Fruit fly (Drosophila melanogaster) whole organism, adult: ENCODE measurements around the gene cu.

Source experiments
- CG12768 ChIP-seq: fragments of 200-800 bp; sonication (Bioruptor generic); optimal IDR thresholded peaks from 2 replicates; lab custom pipeline; 2017; ENCODE audit warnings: missing biosample characterization, missing genetic modification characterization, mild to moderate bottlenecking, moderate library complexity, missing genetic modification reagents
- CG33017 ChIP-seq: fragments of 200-800 bp; sonication (Bioruptor generic); optimal IDR thresholded peaks from 2 replicates; lab custom pipeline; 2018; ENCODE audit warnings: missing biosample characterization, mild to moderate bottlenecking, missing genetic modification characterization, moderate library complexity
- CG5204 ChIP-seq: fragments of 200-800 bp; sonication (Bioruptor generic); optimal IDR thresholded peaks from 2 replicates; lab custom pipeline; 2016; ENCODE audit warnings: missing biosample characterization, missing genetic modification characterization
- CG7045 ChIP-seq: fragments of 200-800 bp; sonication (Bioruptor generic); optimal IDR thresholded peaks from 2 replicates; lab custom pipeline; 2017; ENCODE audit warnings: missing biosample characterization, mild to moderate bottlenecking, missing genetic modification characterization
- CG7101 ChIP-seq: fragments of 200-800 bp; sonication (Bioruptor generic); optimal IDR thresholded peaks from 2 replicates; lab custom pipeline; 2018; ENCODE audit warnings: missing biosample characterization, mild to moderate bottlenecking, missing genetic modification characterization, moderate library complexity
- Clk ChIP-seq: fragments of 200-800 bp; sonication (Bioruptor generic); optimal IDR thresholded peaks from 2 replicates; lab custom pipeline; 2017; ENCODE audit warnings: missing biosample characterization, missing genetic modification characterization
- Hr96 ChIP-seq: fragments of 200-800 bp; sonication (Bioruptor generic); optimal IDR thresholded peaks from 2 replicates; lab custom pipeline; 2016; ENCODE audit warnings: missing biosample characterization, missing genetic modification characterization
- Mnt ChIP-seq: fragments of 200-800 bp; sonication (Bioruptor generic); optimal IDR thresholded peaks from 2 replicates; lab custom pipeline; 2016; ENCODE audit warnings: missing biosample characterization, mild to moderate bottlenecking, missing genetic modification characterization
- pad ChIP-seq: fragments of 200-800 bp; sonication (Bioruptor generic); optimal IDR thresholded peaks from 3 replicates; lab custom pipeline; 2017; ENCODE audit warnings: missing biosample characterization, missing genetic modification characterization, mild to moderate bottlenecking, moderate library complexity, missing genetic modification reagents

DNA sequence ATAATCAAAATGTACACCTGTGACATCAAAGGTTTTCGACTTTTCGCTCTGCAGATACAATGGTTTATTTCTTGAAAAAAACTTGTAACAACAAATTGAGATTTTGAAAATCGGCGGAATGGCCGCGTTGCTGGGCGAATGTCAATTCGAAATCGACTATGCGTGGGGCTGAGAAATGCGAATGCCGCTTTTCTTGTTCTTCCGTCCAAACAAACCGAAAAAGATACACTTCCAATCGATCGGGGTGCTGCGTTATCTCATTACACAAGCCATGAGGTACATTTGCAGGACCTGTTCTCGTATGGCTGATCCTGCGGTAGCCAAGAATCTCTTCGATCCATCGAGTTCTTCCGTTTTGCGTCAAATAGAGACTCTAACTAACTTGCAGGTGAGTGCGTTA lies 40.2 kb downstream of the cu start, which contains the start of gene CG31388:
- no peak for TF ChIP-seq pad (GFP tag; lab: Kevin White, UChicago)
- TF ChIP-seq CG33017: no peak
- TF ChIP-seq CG7045 (GFP tag; lab: Kevin White, UChicago): no peak
- TF ChIP-seq Mnt (GFP tag; lab: Kevin White, UChicago): peak; percentile 34
- no peak for TF ChIP-seq CG12768 (GFP tag; lab: Kevin White, UChicago)
- no peak for TF ChIP-seq Hr96 (GFP tag; lab: Kevin White, UChicago)
- no peak for TF ChIP-seq Clk (GFP tag; lab: Kevin White, UChicago)
- TF ChIP-seq CG5204 (GFP tag; lab: Kevin White, UChicago): no peak
- no peak for TF ChIP-seq CG7101
